Fruit fly (Drosophila melanogaster) whole organism, embryonic: ENCODE data around the gene CG2818.

Source experiments
- Adf1 ChIP-seq: fragments of 200-800 bp; sonication (Bioruptor generic); IDR thresholded peaks from 2 replicates; pipeline ENCODE4 v1.3.6; 2022; ENCODE audit warnings: missing biosample characterization, missing genetic modification characterization
- Awh ChIP-seq: fragments of 200-800 bp; sonication (Bioruptor generic); IDR thresholded peaks from 2 replicates; pipeline ENCODE4, ENCODE4 v1.3.6; 2022; ENCODE audit warnings: missing biosample characterization, missing genetic modification characterization
- CG10366 ChIP-seq: fragments of 200-800 bp; sonication (Bioruptor generic); IDR thresholded peaks from 2 replicates; pipeline ENCODE4 v1.3.6; 2022; ENCODE audit warnings: missing biosample characterization, missing genetic modification characterization
- CG10462 ChIP-seq: fragments of 200-800 bp; sonication (Bioruptor generic); optimal IDR thresholded peaks from 2 replicates; lab custom pipeline; 2016; ENCODE audit warnings: missing biosample characterization, missing genetic modification characterization
- CG11085 ChIP-seq: fragments of 200-800 bp; sonication (Bioruptor generic); IDR thresholded peaks from 2 replicates; pipeline ENCODE4 v1.3.6; 2022; ENCODE audit warnings: missing biosample characterization, missing genetic modification characterization
- CG13775 ChIP-seq: fragments of 200-800 bp; sonication (Bioruptor generic); optimal IDR thresholded peaks from 3 replicates; lab custom pipeline; 2017; ENCODE audit warnings: missing biosample characterization, mild to moderate bottlenecking, missing genetic modification characterization
- CG15011 ChIP-seq: fragments of 200-800 bp; sonication (Bioruptor generic); optimal IDR thresholded peaks from 3 replicates; lab custom pipeline; 2018; ENCODE audit warnings: missing biosample characterization, mild to moderate bottlenecking, missing genetic modification characterization
- CG15479 ChIP-seq: fragments of 200-800 bp; sonication (Bioruptor generic); optimal IDR thresholded peaks from 3 replicates; lab custom pipeline; 2019; ENCODE audit warnings: missing biosample characterization, mild to moderate bottlenecking, missing genetic modification characterization, moderate library complexity
- CG15514 ChIP-seq: fragments of 200-800 bp; sonication (Bioruptor generic); optimal IDR thresholded peaks from 3 replicates; lab custom pipeline; 2017; ENCODE audit warnings: missing biosample characterization, missing genetic modification characterization, mild to moderate bottlenecking, moderate library complexity, missing genetic modification reagents
- CG17186 ChIP-seq: fragments of 200-800 bp; sonication (Bioruptor generic); optimal IDR thresholded peaks from 3 replicates; lab custom pipeline; 2017; ENCODE audit warnings: missing biosample characterization, missing genetic modification reagents, missing genetic modification characterization
- CG17328 ChIP-seq: fragments of 200-800 bp; sonication (Bioruptor generic); IDR thresholded peaks from 2 replicates; pipeline ENCODE4 v1.3.6; 2022; ENCODE audit warnings: missing biosample characterization, missing genetic modification characterization
- CG17912 ChIP-seq: fragments of 200-800 bp; sonication (Bioruptor generic); optimal IDR thresholded peaks from 2 replicates; lab custom pipeline; 2018; ENCODE audit warnings: missing biosample characterization, mild to moderate bottlenecking, missing genetic modification characterization
- CG18599 ChIP-seq: fragments of 200-800 bp; sonication (Bioruptor generic); optimal IDR thresholded peaks from 3 replicates; lab custom pipeline; 2017; ENCODE audit warnings: missing biosample characterization, missing genetic modification characterization, mild to moderate bottlenecking, moderate library complexity, missing genetic modification reagents
- CG32767 ChIP-seq: fragments of 200-800 bp; sonication (Bioruptor generic); IDR thresholded peaks from 2 replicates; pipeline ENCODE4 v1.3.6; 2022; ENCODE audit warnings: missing biosample characterization, missing genetic modification characterization
- CG3281 ChIP-seq: fragments of 200-800 bp; sonication (Bioruptor generic); optimal IDR thresholded peaks from 3 replicates; lab custom pipeline; 2017; ENCODE audit warnings: missing biosample characterization, mild to moderate bottlenecking, missing genetic modification characterization
- CG34422 ChIP-seq: fragments of 200-800 bp; sonication (Bioruptor generic); IDR thresholded peaks from 3 replicates; pipeline ENCODE4 v1.3.6; 2022; ENCODE audit warnings: missing biosample characterization, missing genetic modification characterization
- CG3995 ChIP-seq: fragments of 200-800 bp; sonication (Bioruptor generic); optimal IDR thresholded peaks from 3 replicates; lab custom pipeline; 2016; ENCODE audit warnings: missing biosample characterization, missing genetic modification characterization
- CG4854 ChIP-seq: fragments of 200-800 bp; sonication (Bioruptor generic); optimal IDR thresholded peaks from 2 replicates; lab custom pipeline; 2016; ENCODE audit warnings: missing biosample characterization, missing genetic modification characterization, inconsistent platforms
- CG7963 ChIP-seq: fragments of 200-800 bp; sonication (Bioruptor generic); IDR thresholded peaks from 3 replicates; pipeline ENCODE4 v1.3.6; 2022; ENCODE audit warnings: missing biosample characterization, missing genetic modification characterization; ENCODE audit not compliant: partially characterized antibody
- CG8089 ChIP-seq: fragments of 200-800 bp; sonication (Bioruptor generic); optimal IDR thresholded peaks from 3 replicates; lab custom pipeline; 2016; ENCODE audit warnings: missing biosample characterization, missing genetic modification characterization
- CkIIα-i1 ChIP-seq: fragments of 200-800 bp; sonication (Bioruptor generic); IDR thresholded peaks from 2 replicates; pipeline ENCODE4 v1.3.6; 2022; ENCODE audit warnings: missing biosample characterization, missing genetic modification characterization
- CoRest ChIP-seq: fragments of 200-800 bp; sonication (Bioruptor generic); optimal IDR thresholded peaks from 3 replicates; lab custom pipeline; 2018; ENCODE audit warnings: missing biosample characterization, mild to moderate bottlenecking, missing genetic modification characterization, moderate library complexity
- Deaf1 ChIP-seq: fragments of 200-800 bp; optimal IDR thresholded peaks from 3 replicates; lab custom pipeline; 2019; ENCODE audit warnings: missing biosample characterization, mild to moderate bottlenecking, missing genetic modification characterization, moderate library complexity
- Doc2 ChIP-seq: fragments of 200-800 bp; sonication (Bioruptor generic); IDR thresholded peaks from 2 replicates; pipeline ENCODE4 v1.3.6; 2022; ENCODE audit warnings: missing biosample characterization, missing genetic modification characterization
- HLH4C ChIP-seq: fragments of 200-800 bp; sonication (Bioruptor generic); IDR thresholded peaks from 3 replicates; pipeline ENCODE4 v1.3.6; 2022; ENCODE audit warnings: missing biosample characterization, missing genetic modification characterization; ENCODE audit not compliant: partially characterized antibody
- Hr3 ChIP-seq: fragments of 200-800 bp; sonication (Bioruptor generic); optimal IDR thresholded peaks from 3 replicates; lab custom pipeline; 2016; ENCODE audit warnings: missing biosample characterization, missing genetic modification characterization
- MTF-1 ChIP-seq: fragments of 200-800 bp; sonication (Bioruptor generic); optimal IDR thresholded peaks from 2 replicates; lab custom pipeline; 2018; ENCODE audit warnings: missing biosample characterization, mild to moderate bottlenecking, missing genetic modification characterization, borderline replicate concordance
- Poxn ChIP-seq: fragments of 200-800 bp; sonication (Bioruptor generic); IDR thresholded peaks from 2 replicates; pipeline ENCODE4 v1.3.6; 2022; ENCODE audit warnings: missing biosample characterization, missing genetic modification characterization
- Ravus ChIP-seq: fragments of 200-800 bp; sonication (Bioruptor generic); IDR thresholded peaks from 2 replicates; pipeline ENCODE4 v1.3.6; 2022; ENCODE audit warnings: missing biosample characterization, missing genetic modification characterization
- YL-1 ChIP-seq: fragments of 200-800 bp; sonication (Bioruptor generic); optimal IDR thresholded peaks from 3 replicates; lab custom pipeline; 2017; ENCODE audit warnings: missing biosample characterization, mild to moderate bottlenecking, missing genetic modification characterization
- ato ChIP-seq: fragments of 200-800 bp; sonication (Bioruptor generic); IDR thresholded peaks from 2 replicates; pipeline ENCODE4 v1.3.6; 2022; ENCODE audit warnings: missing biosample characterization, missing genetic modification characterization; ENCODE audit not compliant: partially characterized antibody
- az2 ChIP-seq: fragments of 200-800 bp; sonication (Bioruptor generic); optimal IDR thresholded peaks from 3 replicates; lab custom pipeline; 2016; ENCODE audit warnings: missing biosample characterization, missing genetic modification characterization
- caup ChIP-seq: fragments of 200-800 bp; sonication (Bioruptor generic); optimal IDR thresholded peaks from 3 replicates; lab custom pipeline; 2017; ENCODE audit warnings: missing biosample characterization, mild to moderate bottlenecking, missing genetic modification characterization, moderate library complexity; ENCODE audit not compliant: severe bottlenecking
- cg ChIP-seq: fragments of 200-800 bp; sonication (Bioruptor generic); optimal IDR thresholded peaks from 3 replicates; lab custom pipeline; 2019; ENCODE audit warnings: missing biosample characterization, mild to moderate bottlenecking, missing genetic modification characterization, moderate library complexity
- corto ChIP-seq: fragments of 200-800 bp; sonication (Bioruptor generic); optimal IDR thresholded peaks from 2 replicates; lab custom pipeline; 2016; ENCODE audit warnings: missing biosample characterization, mild to moderate bottlenecking, missing genetic modification characterization, moderate library complexity
- crol ChIP-seq: fragments of 200-800 bp; sonication (Bioruptor generic); IDR thresholded peaks from 2 replicates; pipeline ENCODE4 v1.3.6; 2022; ENCODE audit warnings: missing biosample characterization, missing genetic modification characterization
- danr ChIP-seq: fragments of 200-800 bp; sonication (Bioruptor generic); IDR thresholded peaks from 2 replicates; pipeline ENCODE4 v1.3.6; 2022; ENCODE audit warnings: missing biosample characterization, missing genetic modification characterization
- en ChIP-seq: fragments of 200-800 bp; sonication (Bioruptor generic); optimal IDR thresholded peaks from 2 replicates; lab custom pipeline; 2016; ENCODE audit warnings: missing biosample characterization, missing genetic modification characterization
- eyg ChIP-seq: fragments of 200-800 bp; sonication (Bioruptor generic); optimal IDR thresholded peaks from 3 replicates; lab custom pipeline; 2016; ENCODE audit warnings: missing biosample characterization, missing genetic modification characterization
- fd3F ChIP-seq: fragments of 200-800 bp; sonication (Bioruptor generic); optimal IDR thresholded peaks from 2 replicates; lab custom pipeline; 2018; ENCODE audit warnings: missing biosample characterization, mild to moderate bottlenecking, missing genetic modification characterization, moderate library complexity
- fd96Cb ChIP-seq: fragments of 200-800 bp; sonication (Bioruptor generic); optimal IDR thresholded peaks from 2 replicates; lab custom pipeline; 2018; ENCODE audit warnings: missing biosample characterization, mild to moderate bottlenecking, missing genetic modification characterization, moderate library complexity
- grau ChIP-seq: fragments of 200-800 bp; optimal IDR thresholded peaks from 3 replicates; lab custom pipeline; 2019; ENCODE audit warnings: missing biosample characterization, mild to moderate bottlenecking, missing genetic modification characterization, moderate library complexity
- lab ChIP-seq: fragments of 200-800 bp; sonication (Bioruptor generic); optimal IDR thresholded peaks from 3 replicates; lab custom pipeline; 2017; ENCODE audit warnings: missing biosample characterization, missing genetic modification characterization, mild to moderate bottlenecking, moderate library complexity, missing genetic modification reagents
- pros ChIP-seq: fragments of 200-800 bp; sonication (Bioruptor generic); optimal IDR thresholded peaks from 3 replicates; lab custom pipeline; 2019; ENCODE audit warnings: missing biosample characterization, mild to moderate bottlenecking, missing genetic modification characterization, moderate library complexity
- run ChIP-seq: fragments of 200-800 bp; sonication (Bioruptor generic); optimal IDR thresholded peaks from 3 replicates; lab custom pipeline; 2018; ENCODE audit warnings: missing biosample characterization, mild to moderate bottlenecking, missing genetic modification characterization
- sd ChIP-seq: fragments of 200-800 bp; sonication (Bioruptor generic); optimal IDR thresholded peaks from 3 replicates; lab custom pipeline; 2018; ENCODE audit warnings: missing biosample characterization, mild to moderate bottlenecking, missing genetic modification characterization, moderate library complexity
- seq ChIP-seq: fragments of 200-800 bp; sonication (Bioruptor generic); IDR thresholded peaks from 2 replicates; pipeline ENCODE4 v1.3.6; 2022; ENCODE audit warnings: missing biosample characterization, missing genetic modification characterization
- tup ChIP-seq: fragments of 200-800 bp; sonication (Bioruptor generic); optimal IDR thresholded peaks from 2 replicates; lab custom pipeline; 2016; ENCODE audit warnings: missing biosample characterization, mild to moderate bottlenecking, missing genetic modification characterization, moderate library complexity
- wek ChIP-seq: fragments of 200-800 bp; sonication (Bioruptor generic); optimal IDR thresholded peaks from 3 replicates; lab custom pipeline; 2018; ENCODE audit warnings: missing biosample characterization, mild to moderate bottlenecking, missing genetic modification characterization, moderate library complexity

The CG2818 gene

dm6 chr2L:3730182-3730975, 17.2 kb downstream of the CG2818 start, which contains the start of gene CG10019 (continued):
- TF ChIP-seq CG34422 (GFP tag; lab: Robert Waterston, UW) (no peak), eyg (GFP tag; lab: Kevin White, UChicago) (no peak), Deaf1 (tag; lab: Kevin White, UChicago) (peak; percentile 47), lab (GFP tag; lab: Kevin White, UChicago) (no peak), Adf1 (GFP tag; lab: Robert Waterston, UW) (no peak; the same call in 1 of the 2 replicates), caup (GFP tag; lab: Kevin White, UChicago) (peak; percentile 3), pros (GFP tag; lab: Kevin White, UChicago) (no peak), HLH4C (GFP tag; lab: Robert Waterston, UW) (0 out of 3 replicates have a peak, but pooled peaks have one; percentile 20), Hr3 (GFP tag; lab: Kevin White, UChicago) (no peak), CG3995 (no peak), Doc2 (GFP tag; lab: Robert Waterston, UW) (no peak), CG7963 (GFP tag; lab: Robert Waterston, UW) (no peak), run (tag; lab: Kevin White, UChicago) (no peak), crol (GFP tag; lab: Robert Waterston, UW) (peak; percentile 78), CG17328 (GFP tag; lab: Robert Waterston, UW) (no peak), CG11085 (no peak), CG15011 (GFP tag; lab: Kevin White, UChicago) (no peak), CG13775 (GFP tag; lab: Kevin White, UChicago) (no peak), CG4854 (GFP tag; lab: Kevin White, UChicago) (no peak), fd3F (GFP tag; lab: Kevin White, UChicago) (no peak), grau (tag; lab: Kevin White, UChicago) (no peak), tup (GFP tag; lab: Kevin White, UChicago) (no peak), en (no peak), fd96Cb (no peak), corto (GFP tag; lab: Kevin White, UChicago) (no peak), CG18599 (GFP tag; lab: Kevin White, UChicago) (no peak), az2 (GFP tag; lab: Kevin White, UChicago) (no peak), CG17186 (no peak), Ravus (no peak), CoRest (tag; lab: Kevin White, UChicago) (no peak), MTF-1 (GFP tag; lab: Kevin White, UChicago) (no peak), CG10366 (no peak), CG10462 (GFP tag; lab: Kevin White, UChicago) (no peak), CG15514 (GFP tag; lab: Kevin White, UChicago) (no peak), cg (GFP tag; lab: Kevin White, UChicago) (no peak), CG32767 (GFP tag; lab: Robert Waterston, UW) (no peak), CG15479 (GFP tag; lab: Kevin White, UChicago) (no peak), seq (GFP tag; lab: Robert Waterston, UW) (no peak; the same call in 1 of the 2 replicates), wek (no peak), danr (GFP tag; lab: Robert Waterston, UW) (no peak), Poxn (GFP tag; lab: Robert Waterston, UW) (no peak), YL-1 (no peak), ato (no peak), CG8089 (no peak), CG17912 (GFP tag; lab: Kevin White, UChicago) (no peak), CkIIα-i1 (no peak), sd (tag; lab: Kevin White, UChicago) (peak; percentile 58), Awh (no peak), CG3281 (no peak)
